Fruit fly (Drosophila melanogaster) whole organism, embryonic: ENCODE measurements around the gene CG42728.
A peak's percentile ranks its signal among the peaks of the same experiment; 100 is the strongest.

Experiments used
- BtbVII ChIP-seq: fragments of 200-800 bp; sonication (Bioruptor generic); optimal IDR thresholded peaks from 3 replicates; lab custom pipeline; 2017; ENCODE audit warnings: missing biosample characterization, mild to moderate bottlenecking, missing genetic modification characterization
- CG10462 ChIP-seq: fragments of 200-800 bp; sonication (Bioruptor generic); optimal IDR thresholded peaks from 2 replicates; lab custom pipeline; 2016; ENCODE audit warnings: missing biosample characterization, missing genetic modification characterization
- CG14710 ChIP-seq: fragments of 200-800 bp; sonication (Bioruptor generic); optimal IDR thresholded peaks from 3 replicates; lab custom pipeline; 2019; ENCODE audit warnings: missing biosample characterization, mild to moderate bottlenecking, missing genetic modification characterization, moderate library complexity
- CG14860 ChIP-seq: fragments of 200-800 bp; sonication (Bioruptor generic); IDR thresholded peaks from 3 replicates; pipeline ENCODE4 v1.3.6; 2022; ENCODE audit warnings: missing biosample characterization, missing genetic modification characterization; ENCODE audit not compliant: partially characterized antibody
- CG15011 ChIP-seq: fragments of 200-800 bp; sonication (Bioruptor generic); optimal IDR thresholded peaks from 3 replicates; lab custom pipeline; 2018; ENCODE audit warnings: missing biosample characterization, mild to moderate bottlenecking, missing genetic modification characterization
- CG15696 ChIP-seq: fragments of 200-800 bp; sonication (Bioruptor generic); optimal IDR thresholded peaks from 2 replicates; lab custom pipeline; 2019; ENCODE audit warnings: missing biosample characterization, mild to moderate bottlenecking, missing genetic modification characterization, moderate library complexity
- CG2202 ChIP-seq: fragments of 200-800 bp; sonication (Bioruptor generic); optimal IDR thresholded peaks from 2 replicates; lab custom pipeline; 2018; ENCODE audit warnings: missing biosample characterization, mild to moderate bottlenecking, missing genetic modification characterization
- CG3065 ChIP-seq: fragments of 200-800 bp; sonication (Bioruptor generic); optimal IDR thresholded peaks from 2 replicates; lab custom pipeline; 2016; ENCODE audit warnings: missing biosample characterization, missing genetic modification characterization
- CG34224 ChIP-seq: fragments of 200-800 bp; sonication (Bioruptor generic); IDR thresholded peaks from 3 replicates; pipeline ENCODE4 v1.3.6; 2022; ENCODE audit warnings: missing biosample characterization, missing genetic modification characterization; ENCODE audit not compliant: partially characterized antibody
- CG7839 ChIP-seq: fragments of 200-800 bp; sonication (Bioruptor generic); optimal IDR thresholded peaks from 3 replicates; lab custom pipeline; 2018; ENCODE audit warnings: missing biosample characterization, mild to moderate bottlenecking, missing genetic modification characterization, moderate library complexity
- CG7987 ChIP-seq: fragments of 200-800 bp; sonication (Bioruptor generic); optimal IDR thresholded peaks from 2 replicates; lab custom pipeline; 2018; ENCODE audit warnings: missing biosample characterization, mild to moderate bottlenecking, missing genetic modification characterization, moderate library complexity
- Dek ChIP-seq: fragments of 200-800 bp; sonication (Bioruptor generic); optimal IDR thresholded peaks from 3 replicates; lab custom pipeline; 2019; ENCODE audit warnings: missing biosample characterization, mild to moderate bottlenecking, missing genetic modification characterization, moderate library complexity
- Dip2 ChIP-seq: fragments of 200-800 bp; sonication (Bioruptor generic); IDR thresholded peaks from 2 replicates; pipeline ENCODE4 v1.3.6; 2022; ENCODE audit warnings: missing biosample characterization, missing genetic modification characterization
- Dref ChIP-seq: fragments of 200-800 bp; sonication (Bioruptor generic); IDR thresholded peaks from 2 replicates; pipeline ENCODE4 v1.3.6; 2022; ENCODE audit warnings: missing biosample characterization, missing genetic modification characterization
- Hsf ChIP-seq: fragments of 200-800 bp; sonication (Bioruptor generic); optimal IDR thresholded peaks from 3 replicates; lab custom pipeline; 2016; ENCODE audit warnings: missing biosample characterization, missing genetic modification characterization
- Jarid2 ChIP-seq: fragments of 200-800 bp; sonication (Bioruptor generic); optimal IDR thresholded peaks from 3 replicates; lab custom pipeline; 2017; ENCODE audit warnings: mild to moderate bottlenecking, missing biosample characterization, missing genetic modification reagents, missing genetic modification characterization
- Med ChIP-seq: fragments of 200-800 bp; sonication (Bioruptor generic); peaks from one replicate; lab custom pipeline; 2016; ENCODE audit warnings: missing biosample characterization, missing genetic modification characterization, mild to moderate bottlenecking, inconsistent platforms, moderate library complexity
- Mrtf ChIP-seq: fragments of 200-800 bp; sonication (Bioruptor generic); IDR thresholded peaks from 3 replicates; pipeline ENCODE4 v1.3.6; 2022; ENCODE audit warnings: missing biosample characterization, missing genetic modification characterization
- NfI ChIP-seq: fragments of 200-800 bp; sonication (Bioruptor generic); optimal IDR thresholded peaks from 3 replicates; lab custom pipeline; 2018; ENCODE audit warnings: missing biosample characterization, mild to moderate bottlenecking, missing genetic modification characterization, moderate library complexity
- Oli ChIP-seq: fragments of 200-800 bp; sonication (Bioruptor generic); optimal IDR thresholded peaks from 2 replicates; lab custom pipeline; 2018; ENCODE audit warnings: missing biosample characterization, mild to moderate bottlenecking, missing genetic modification characterization, moderate library complexity
- Opbp ChIP-seq: fragments of 200-800 bp; sonication (Bioruptor generic); IDR thresholded peaks from 3 replicates; pipeline ENCODE4 v1.3.6; 2022; ENCODE audit warnings: missing biosample characterization, missing genetic modification characterization; ENCODE audit not compliant: partially characterized antibody
- Pdp1 ChIP-seq, 2 experiments: fragments of 200-800 bp; sonication (Bioruptor generic); optimal IDR thresholded peaks; 3 replicates each; lab custom pipeline; 2016; ENCODE audit warnings: missing biosample characterization in 2 of 2, missing genetic modification characterization in 2 of 2, mild to moderate bottlenecking in 1 of 2, moderate library complexity in 1 of 2
- Ptx1 ChIP-seq: fragments of 200-800 bp; sonication (Bioruptor generic); IDR thresholded peaks from 2 replicates; pipeline ENCODE4 v1.3.6; 2022; ENCODE audit warnings: missing biosample characterization, missing genetic modification characterization
- Scr ChIP-seq: fragments of 200-800 bp; sonication (Bioruptor generic); IDR thresholded peaks from 2 replicates; pipeline ENCODE4 v1.3.6; 2022; ENCODE audit warnings: missing biosample characterization, missing genetic modification characterization; ENCODE audit not compliant: partially characterized antibody
- Sox100B ChIP-seq: fragments of 200-800 bp; sonication (Bioruptor generic); optimal IDR thresholded peaks from 3 replicates; lab custom pipeline; 2018; ENCODE audit warnings: missing biosample characterization, mild to moderate bottlenecking, missing genetic modification characterization
- Ssrp ChIP-seq: fragments of 200-800 bp; sonication (Bioruptor generic); optimal IDR thresholded peaks from 2 replicates; lab custom pipeline; 2018; ENCODE audit warnings: missing biosample characterization, mild to moderate bottlenecking, missing genetic modification characterization, moderate library complexity
- abd-A ChIP-seq: fragments of 200-800 bp; sonication (Bioruptor generic); optimal IDR thresholded peaks from 3 replicates; lab custom pipeline; 2019; ENCODE audit warnings: missing biosample characterization, mild to moderate bottlenecking, missing genetic modification characterization, moderate library complexity
- ase ChIP-seq: fragments of 200-800 bp; sonication (Bioruptor generic); IDR thresholded peaks from 3 replicates; pipeline ENCODE4 v1.3.6; 2022; ENCODE audit warnings: missing biosample characterization, missing genetic modification characterization
- bbx ChIP-seq: fragments of 200-800 bp; sonication (Bioruptor generic); IDR thresholded peaks from 2 replicates; pipeline ENCODE4 v1.3.6; 2022; ENCODE audit warnings: missing biosample characterization, missing genetic modification characterization; ENCODE audit not compliant: partially characterized antibody
- chn ChIP-seq: fragments of 200-800 bp; sonication (Bioruptor generic); optimal IDR thresholded peaks from 2 replicates; lab custom pipeline; 2016; ENCODE audit warnings: missing biosample characterization, missing genetic modification characterization
- crp ChIP-seq, 2 experiments: fragments of 200-800 bp; sonication (Bioruptor generic); optimal IDR thresholded peaks; 2 replicates in 1 of 2; 3 replicates in 1 of 2; lab custom pipeline; 2017; ENCODE audit warnings: missing biosample characterization in 2 of 2, missing genetic modification characterization in 2 of 2, mild to moderate bottlenecking in 1 of 2, moderate library complexity in 1 of 2
- dan ChIP-seq: fragments of 200-800 bp; sonication (Bioruptor generic); IDR thresholded peaks from 2 replicates; pipeline ENCODE4 v1.3.6; 2022; ENCODE audit warnings: missing biosample characterization, missing genetic modification characterization
- dmrt99B ChIP-seq: fragments of 200-800 bp; sonication (Bioruptor generic); optimal IDR thresholded peaks from 2 replicates; lab custom pipeline; 2018; ENCODE audit warnings: missing biosample characterization, mild to moderate bottlenecking, missing genetic modification characterization, moderate library complexity
- ems ChIP-seq: fragments of 200-800 bp; sonication (Bioruptor generic); optimal IDR thresholded peaks from 3 replicates; lab custom pipeline; 2016; ENCODE audit warnings: missing biosample characterization, missing genetic modification characterization
- gcm ChIP-seq: fragments of 200-800 bp; sonication (Bioruptor generic); optimal IDR thresholded peaks from 2 replicates; lab custom pipeline; 2019; ENCODE audit warnings: missing biosample characterization, mild to moderate bottlenecking, missing genetic modification characterization, moderate library complexity
- gcm2 ChIP-seq: fragments of 200-800 bp; sonication (Bioruptor generic); optimal IDR thresholded peaks from 2 replicates; lab custom pipeline; 2016; ENCODE audit warnings: missing biosample characterization, missing genetic modification characterization
- gsb ChIP-seq: fragments of 200-800 bp; sonication (Bioruptor generic); IDR thresholded peaks from 2 replicates; pipeline ENCODE4 v1.3.6; 2022; ENCODE audit warnings: missing biosample characterization, missing genetic modification characterization
- pho ChIP-seq: fragments of 200-800 bp; sonication (Bioruptor generic); optimal IDR thresholded peaks from 2 replicates; lab custom pipeline; 2016; ENCODE audit warnings: missing biosample characterization, missing genetic modification characterization
- ranshi ChIP-seq: fragments of 200-800 bp; sonication (Bioruptor generic); IDR thresholded peaks from 2 replicates; pipeline ENCODE4 v1.3.6; 2022; ENCODE audit warnings: missing biosample characterization, missing genetic modification characterization
- repo ChIP-seq: fragments of 200-800 bp; sonication (Bioruptor generic); optimal IDR thresholded peaks from 2 replicates; lab custom pipeline; 2016; ENCODE audit warnings: missing biosample characterization, missing genetic modification characterization
- ro ChIP-seq: fragments of 200-800 bp; sonication (Bioruptor generic); IDR thresholded peaks from 2 replicates; pipeline ENCODE4 v1.3.6; 2022; ENCODE audit warnings: missing biosample characterization, missing genetic modification characterization
- sc ChIP-seq, 3 experiments: fragments of >200 bp in 2 of 3; fragments of 200-800 bp in 1 of 3; sonication (Bioruptor generic) in 1 of 3; optimal IDR thresholded peaks; 2 replicates in 2 of 3; 3 replicates in 1 of 3; lab custom pipeline; 2017; ENCODE audit warnings: mild to moderate bottlenecking in 1 of 3, missing biosample characterization in 1 of 3, missing genetic modification characterization in 1 of 3, missing genetic modification reagents in 1 of 3
- sens ChIP-seq: fragments of 200-800 bp; sonication (Bioruptor generic); peaks from one replicate; lab custom pipeline; 2016; ENCODE audit warnings: missing biosample characterization, missing genetic modification characterization
- sisA ChIP-seq: fragments of 200-800 bp; sonication (Bioruptor generic); IDR thresholded peaks from 2 replicates; pipeline ENCODE4 v1.3.6; 2022; ENCODE audit warnings: missing biosample characterization, missing genetic modification characterization
- tap ChIP-seq: fragments of 200-800 bp; optimal IDR thresholded peaks from 3 replicates; lab custom pipeline; 2019; ENCODE audit warnings: missing biosample characterization, mild to moderate bottlenecking, missing genetic modification characterization, moderate library complexity
- vnd ChIP-seq: fragments of 200-800 bp; sonication (Bioruptor generic); IDR thresholded peaks from 3 replicates; pipeline ENCODE4 v1.3.6; 2022; ENCODE audit warnings: missing biosample characterization, missing genetic modification characterization; ENCODE audit not compliant: partially characterized antibody
- wek ChIP-seq: fragments of 200-800 bp; sonication (Bioruptor generic); optimal IDR thresholded peaks from 3 replicates; lab custom pipeline; 2018; ENCODE audit warnings: missing biosample characterization, mild to moderate bottlenecking, missing genetic modification characterization, moderate library complexity

The CG42728 gene

DNA sequence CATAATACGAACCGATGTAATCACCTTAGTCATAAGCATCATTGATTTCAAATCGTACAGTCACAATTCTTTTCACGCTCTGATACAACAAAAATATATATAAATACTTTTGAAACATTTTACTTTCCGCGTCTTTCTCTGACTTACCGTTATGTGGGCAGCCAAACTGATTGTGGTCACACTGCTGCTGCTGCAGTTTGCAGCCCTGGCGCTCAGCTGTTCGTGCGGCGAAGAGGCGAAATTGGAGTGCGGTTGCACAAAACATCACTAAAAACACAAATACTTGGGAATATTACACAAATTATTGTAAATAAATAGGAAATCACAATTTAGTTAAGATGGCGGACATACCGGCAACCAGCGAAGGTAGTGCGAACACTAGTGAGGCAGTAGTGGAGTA is 18.6 kb downstream of the CG42728 start, which contains the start of the genes gdl and gdl-ORF39 (continued):
- TF ChIP-seq abd-A (no peak), ranshi (no peak), NfI (GFP tag; lab: Kevin White, UChicago) (no peak), dan (GFP tag; lab: Robert Waterston, UW) (no peak), gcm (GFP tag; lab: Kevin White, UChicago) (no peak), ase (GFP tag; lab: Robert Waterston, UW) (no peak), Mrtf (GFP tag; lab: Robert Waterston, UW) (no peak), dmrt99B (tag; lab: Kevin White, UChicago) (no peak), Ssrp (tag; lab: Kevin White, UChicago) (no peak), sisA (GFP tag; lab: Robert Waterston, UW) (no peak), tap (no peak), Ptx1 (GFP tag; lab: Robert Waterston, UW) (no peak), pho (GFP tag; lab: Kevin White, UChicago) (no peak), repo (GFP tag; lab: Kevin White, UChicago) (no peak), wek (no peak), Opbp (peak; percentile 46; the same call in 2 of the 3 replicates), CG2202 (tag; lab: Kevin White, UChicago) (no peak), CG14860 (GFP tag; lab: Robert Waterston, UW) (no peak), ems (GFP tag; lab: Kevin White, UChicago) (no peak), CG7839 (tag; lab: Kevin White, UChicago) (no peak), Scr (no peak), sens (peak; percentile 58), Med (GFP tag; lab: Kevin White, UChicago) (peak; percentile 61), ro (no peak), Jarid2 (GFP tag; lab: Kevin White, UChicago) (no peak), Dip2 (GFP tag; lab: Robert Waterston, UW) (no peak), Oli (no peak), gcm2 (GFP tag; lab: Kevin White, UChicago) (no peak), chn (GFP tag; lab: Kevin White, UChicago) (no peak), CG15696 (no peak), gsb (GFP tag; lab: Robert Waterston, UW) (no peak), CG10462 (no peak), crp (GFP tag; optimal IDR thresholded peaks at IDR 0.05; lab: Kevin White, UChicago) (peak; percentile 83 to 98), CG3065 (no peak), Dek (tag; lab: Kevin White, UChicago) (no peak), Hsf (GFP tag; lab: Kevin White, UChicago) (no peak), Dref (peak; percentile 64), CG34224 (peak; percentile 44; the same call in 2 of the 3 replicates), sc (optimal IDR thresholded peaks at IDR 0.05; lab: Kevin White, UChicago) (no peak), sc (GFP tag; optimal IDR thresholded peaks at IDR 0.05; lab: Kevin White, UChicago) (no peak), CG14710 (tag; lab: Kevin White, UChicago) (peak; percentile 100), Pdp1 (GFP tag; optimal IDR thresholded peaks at IDR 0.05; lab: Kevin White, UChicago) (peak in 1 of 2 experiments; percentile 63), CG15011 (GFP tag; lab: Kevin White, UChicago) (no peak), bbx (GFP tag; lab: Robert Waterston, UW) (peak; percentile 43; the same call in 1 of the 2 replicates), BtbVII (GFP tag; lab: Kevin White, UChicago) (no peak), vnd (GFP tag; lab: Robert Waterston, UW) (no peak), CG7987 (no peak), Sox100B (GFP tag; lab: Kevin White, UChicago) (no peak)
